Worm (Caenorhabditis elegans): ENCODE measurements around the gene B0361.11.

Gene B0361.11

DNA sequence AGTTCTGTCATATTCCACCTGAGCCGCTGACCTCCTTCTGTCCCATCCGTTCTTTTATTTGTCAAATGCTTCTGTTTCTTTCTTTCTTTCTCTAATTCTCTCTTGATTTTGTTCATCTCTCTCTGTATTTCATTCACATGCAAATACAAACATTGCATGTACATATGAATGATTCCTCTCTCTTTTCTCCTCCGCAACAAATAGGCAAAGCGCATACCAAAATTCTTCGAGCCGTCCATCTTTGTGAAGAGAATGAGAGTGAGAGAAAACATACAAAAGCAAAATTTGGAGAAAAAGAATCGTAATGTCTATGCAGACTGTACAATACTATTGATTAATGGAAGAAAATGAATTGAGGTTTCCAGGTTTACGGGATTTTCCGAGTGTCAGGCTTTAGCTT lies 40.0 kb downstream of the B0361.11 start:
- peak in 1 of 2 experiments; percentile 15 for TF ChIP-seq lsy-2 (tag; optimal IDR thresholded peaks at IDR 0.05)
- TF ChIP-seq dve-1 (tag; optimal IDR thresholded peaks at IDR 0.05; ENCODE audit: insufficient read depth): peak; percentile 42
- no peak for TF ChIP-seq fkh-10 (GFP tag; optimal IDR thresholded peaks at IDR 0.05)
- TF ChIP-seq zfp-3 (GFP tag; conservative IDR thresholded peaks at IDR 0.05): no peak
- TF ChIP-seq unc-62 (GFP tag; optimal IDR thresholded peaks at IDR 0.05 in 1 of 2): peak in 1 of 2 experiments; percentile 53
- TF ChIP-seq unc-62 (tag; optimal IDR thresholded peaks at IDR 0.05): no peak
- TF ChIP-seq mes-2 (tag; optimal IDR thresholded peaks at IDR 0.05; ENCODE audit: poor library complexity, severe bottlenecking): no peak
- no peak for TF ChIP-seq attf-4 (tag; optimal IDR thresholded peaks at IDR 0.05)
- TF ChIP-seq hlh-30 (tag; optimal IDR thresholded peaks at IDR 0.05; ENCODE audit: insufficient read depth): peak; percentile 23
- no peak for TF ChIP-seq pha-4 (GFP tag; IDR thresholded peaks at IDR 0.05)
- peak; percentile 77 for TF ChIP-seq pha-4 (tag; optimal IDR thresholded peaks at IDR 0.05)
- peak; percentile 69 for TF ChIP-seq pqm-1 (tag; optimal IDR thresholded peaks at IDR 0.05)
- TF ChIP-seq vab-7 (GFP tag; IDR thresholded peaks at IDR 0.05): no peak
- peak; percentile 20 for TF ChIP-seq hlh-11 (tag; optimal IDR thresholded peaks at IDR 0.05)
- TF ChIP-seq daf-16 (GFP tag; optimal IDR thresholded peaks at IDR 0.05): no peak
- TF ChIP-seq daf-16 (tag; optimal IDR thresholded peaks at IDR 0.05): peak; percentile 45

DNA sequence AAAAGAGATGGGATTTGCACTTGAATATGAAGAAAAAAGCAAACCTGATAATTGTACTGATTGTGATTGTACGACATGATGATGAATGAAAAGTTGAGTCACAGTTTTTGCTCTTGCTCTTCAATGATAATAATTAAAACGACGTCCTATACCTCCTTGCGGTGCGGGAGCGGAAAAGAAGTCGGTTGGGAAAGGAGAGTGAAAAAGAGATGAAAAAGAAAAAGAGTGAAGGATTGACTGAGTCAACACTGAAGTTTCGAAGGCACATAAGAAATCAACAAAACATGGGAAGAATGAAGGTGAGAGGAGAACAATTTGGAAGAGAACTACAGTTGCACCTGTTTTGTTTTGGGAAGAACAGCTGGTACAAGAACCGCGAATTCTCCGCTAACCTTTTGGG lies 42.0 kb downstream of the B0361.11 start, which contains the start of gene F56C9.8:
Gene F56C9.8 (minus strand): TSS at position 120 of the 400 bp plus-strand sequence.
- TF ChIP-seq ceh-20 (GFP tag; IDR thresholded peaks at IDR 0.05): no peak
- peak; percentile 8 for TF ChIP-seq hlh-11 (tag; optimal IDR thresholded peaks at IDR 0.05)
- peak; percentile 26 for TF ChIP-seq pqm-1 (tag; optimal IDR thresholded peaks at IDR 0.05)
- TF ChIP-seq daf-16 (GFP tag; optimal IDR thresholded peaks at IDR 0.05): no peak
- TF ChIP-seq daf-16 (tag; optimal IDR thresholded peaks at IDR 0.05): peak; percentile 56
- TF ChIP-seq F10B5.3 (tag; optimal IDR thresholded peaks at IDR 0.05): no peak

DNA sequence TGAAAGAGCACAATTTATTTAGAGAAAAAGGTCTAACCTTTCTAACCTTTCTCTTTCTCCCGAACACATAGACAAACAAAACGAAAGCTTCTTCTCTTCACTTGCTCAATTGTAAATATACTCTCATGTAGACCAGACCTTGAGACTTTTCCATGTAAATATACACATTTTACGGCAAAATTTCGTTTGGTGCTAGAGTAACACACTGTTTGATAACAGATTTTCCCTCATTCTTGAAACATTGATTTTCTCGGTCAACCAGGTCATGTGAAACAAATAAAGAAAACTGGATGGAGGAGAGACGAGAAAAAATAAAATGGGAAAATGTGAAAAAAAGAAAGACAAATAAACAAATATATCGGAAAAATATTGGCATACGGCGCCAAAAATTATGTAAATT lies 44.6 kb downstream of the B0361.11 start:
- TF ChIP-seq daf-16 (GFP tag; optimal IDR thresholded peaks at IDR 0.05) (no peak), daf-16 (tag; optimal IDR thresholded peaks at IDR 0.05) (peak; percentile 73), hlh-30 (tag; optimal IDR thresholded peaks at IDR 0.05; ENCODE audit: insufficient read depth) (peak; percentile 66), unc-62 (GFP tag; optimal IDR thresholded peaks at IDR 0.05 in 1 of 2) (peak in 1 of 2 experiments; percentile 62), unc-62 (tag; optimal IDR thresholded peaks at IDR 0.05) (no peak), pha-4 (GFP tag; IDR thresholded peaks at IDR 0.05) (no peak), pha-4 (tag; optimal IDR thresholded peaks at IDR 0.05) (peak; percentile 20), dve-1 (tag; optimal IDR thresholded peaks at IDR 0.05; ENCODE audit: insufficient read depth) (peak; percentile 58), F44E2.7 (GFP tag; IDR thresholded peaks at IDR 0.05) (no peak), ceh-32 (tag; optimal IDR thresholded peaks at IDR 0.05; ENCODE audit: poor library complexity) (no peak), hlh-11 (tag; optimal IDR thresholded peaks at IDR 0.05) (peak; percentile 12), R02D3.7 (tag; optimal IDR thresholded peaks at IDR 0.05) (no peak), nhr-28 (tag; optimal IDR thresholded peaks at IDR 0.05) (peak; percentile 35), mdl-1 (tag; optimal IDR thresholded peaks at IDR 0.05) (no peak), aha-1 (tag) (peak; percentile 57)

DNA sequence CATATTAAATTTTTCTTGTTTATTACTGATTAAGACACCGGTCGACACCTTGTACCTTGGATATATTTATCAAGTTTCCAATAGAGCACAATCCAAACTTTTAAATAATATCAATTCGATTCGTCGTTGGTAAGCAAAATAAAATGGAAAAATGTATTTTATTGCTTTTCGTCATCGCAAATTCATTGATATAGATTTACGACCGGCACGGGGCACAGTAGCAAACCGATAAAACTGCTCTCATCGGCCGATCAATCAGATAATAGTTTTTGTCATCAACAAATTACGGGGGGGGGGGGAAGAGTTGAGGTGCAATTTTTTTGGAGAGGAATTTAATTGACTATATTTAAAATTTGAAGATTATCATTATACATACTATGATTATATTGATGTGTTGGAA lies 45.9 kb downstream of the B0361.11 start:
- TF ChIP-seq T26A8.4 (GFP tag; IDR thresholded peaks at IDR 0.05) (no peak), nhr-237 (tag; optimal IDR thresholded peaks at IDR 0.05) (no peak), daf-16 (GFP tag; optimal IDR thresholded peaks at IDR 0.05) (no peak), daf-16 (tag; optimal IDR thresholded peaks at IDR 0.05) (peak; percentile 45), hlh-11 (tag; optimal IDR thresholded peaks at IDR 0.05) (peak; percentile 41), saeg-2 (GFP tag; IDR thresholded peaks at IDR 0.05) (no peak), php-3 (GFP tag; IDR thresholded peaks at IDR 0.05) (peak; percentile 58; the same call in 1 of the 2 replicates), F37D6.2 (tag; optimal IDR thresholded peaks at IDR 0.05) (no peak), pqm-1 (tag; optimal IDR thresholded peaks at IDR 0.05) (peak; percentile 51), dmd-6 (GFP tag; IDR thresholded peaks at IDR 0.05) (0 out of 2 replicates have a peak, but pooled peaks have one; percentile 25), nhr-28 (tag; optimal IDR thresholded peaks at IDR 0.05) (peak; percentile 31), ZK546.5 (tag; optimal IDR thresholded peaks at IDR 0.05) (no peak), ceh-62 (tag; optimal IDR thresholded peaks at IDR 0.05) (no peak), D1046.2 (GFP tag; IDR thresholded peaks at IDR 0.05) (no peak)
